Worm (Caenorhabditis elegans) whole organism, L4 larva: ENCODE data around the gene nhr-127.

Experiments used
- T20F7.1 ChIP-seq: fragments of 200-800 bp; sonication (Bioruptor generic); optimal IDR thresholded peaks from 2 replicates; lab custom pipeline; 2018; ENCODE audit warnings: mild to moderate bottlenecking, missing genetic modification characterization, missing compliant biosample characterization
- dmd-8 ChIP-seq: fragments of 200-800 bp; sonication (Bioruptor generic); IDR thresholded peaks from 2 replicates; pipeline ENCODE4 v1.3.6; 2022; ENCODE audit warnings: missing genetic modification characterization, missing compliant biosample characterization
- dve-1 ChIP-seq: sonication (generic microtip); optimal IDR thresholded peaks from 2 replicates; lab custom pipeline; 2017; ENCODE audit warnings: antibody characterized with exemption, mild to moderate bottlenecking, missing genetic modification characterization, missing compliant biosample characterization; ENCODE audit not compliant: insufficient read depth
- lir-3 ChIP-seq: sonication (generic microtip); optimal IDR thresholded peaks from 2 replicates; lab custom pipeline; 2016; ENCODE audit warnings: mild to moderate bottlenecking, missing genetic modification characterization, missing compliant biosample characterization
- nhr-237 ChIP-seq: sonication (generic microtip); optimal IDR thresholded peaks from 2 replicates; lab custom pipeline; 2017; ENCODE audit warnings: missing biosample characterization, missing genetic modification characterization
- pha-4 ChIP-seq, 2 experiments: fragments of 150-350 bp in 1 of 2; fragments of 200-800 bp in 1 of 2; sonication (Bioruptor generic) in 1 of 2; IDR thresholded peaks in 1 of 2; optimal IDR thresholded peaks in 1 of 2; 2 replicates each; pipeline versions ENCODE4 v1.3.6 to Lab custom; 2014 to 2022; ENCODE audit warnings: missing genetic modification characterization in 2 of 2, missing genetic modification reagents in 2 of 2, missing biosample characterization in 1 of 2, missing compliant biosample characterization in 1 of 2
- unc-130 ChIP-seq: sonication (generic microtip); optimal IDR thresholded peaks from 2 replicates; lab custom pipeline; 2016; ENCODE audit warnings: missing genetic modification reagents, missing genetic modification characterization, missing compliant biosample characterization
- unc-62 ChIP-seq, 3 experiments: fragments of 150-350 bp in 1 of 3; sonication (generic microtip); optimal IDR thresholded peaks in 2 of 3; peaks in 1 of 3; 1 replicate in 1 of 3; 2 replicates in 2 of 3; lab custom pipeline; 2014 to 2017; ENCODE audit warnings: missing biosample characterization in 3 of 3, missing genetic modification characterization in 3 of 3, missing genetic modification reagents in 3 of 3, missing genotype in 1 of 3
- vab-7 ChIP-seq: fragments of 200-800 bp; sonication (Bioruptor generic); IDR thresholded peaks from 2 replicates; pipeline ENCODE4 v1.3.6; 2022; ENCODE audit warnings: missing genetic modification reagents, missing genetic modification characterization, missing compliant biosample characterization

- no peak for TF ChIP-seq nhr-237 (tag; lab: Kevin White, UChicago)
- no peak for TF ChIP-seq T20F7.1
- TF ChIP-seq dmd-8 (GFP tag; lab: Robert Waterston, UW): no peak
- no peak for TF ChIP-seq dve-1 (tag; lab: Kevin White, UChicago)
- TF ChIP-seq unc-130: no peak
- TF ChIP-seq lir-3: no peak
- peak in 1 of 2 experiments; percentile 60 for TF ChIP-seq unc-62 (GFP tag; optimal IDR thresholded peaks at IDR 0.05 in 1 of 2; lab: Kevin White, UChicago)
- no peak for TF ChIP-seq unc-62 (tag; optimal IDR thresholded peaks at IDR 0.05; lab: Kevin White, UChicago)
- TF ChIP-seq pha-4 (GFP tag; IDR thresholded peaks at IDR 0.05; lab: Robert Waterston, UW): no peak
- no peak for TF ChIP-seq pha-4 (tag; optimal IDR thresholded peaks at IDR 0.05; lab: Kevin White, UChicago)
- no peak for TF ChIP-seq vab-7
Observed at ce11 chrV:16211713-16212112, 48.1 kb upstream of the nhr-127 start.
